Worm (Caenorhabditis elegans): ENCODE measurements around the gene C17H12.37.
A peak's percentile ranks its signal among the peaks of the same experiment; 100 is the strongest.

The C17H12.37 gene

ce11 chrIV:6804815-6805214 is at the start of gene C17H12.37:
Gene C17H12.37, plus strand, starts transcription at chrIV:6805115.
- TF ChIP-seq nhr-237 (tag; optimal IDR thresholded peaks at IDR 0.05) (no peak), aly-2 (tag; optimal IDR thresholded peaks at IDR 0.05) (no peak), hmg-11 (tag; optimal IDR thresholded peaks at IDR 0.05) (no peak), ztf-4 (tag; optimal IDR thresholded peaks at IDR 0.05) (no peak), elt-2 (tag; optimal IDR thresholded peaks at IDR 0.05) (peak; percentile 5), ceh-9 (tag; optimal IDR thresholded peaks at IDR 0.05) (no peak), ceh-16 (tag; optimal IDR thresholded peaks at IDR 0.05) (no peak), fos-1 (tag; optimal IDR thresholded peaks at IDR 0.05) (no peak)

ce11 chrIV:6756374-6756773 is 48.5 kb upstream of the C17H12.37 start:
- TF ChIP-seq nhr-43 (tag; optimal IDR thresholded peaks at IDR 0.05; ENCODE audit: poor library complexity, severe bottlenecking): peak; percentile 67
- TF ChIP-seq pha-4 (tag; optimal IDR thresholded peaks at IDR 0.05): peak; percentile 89
- TF ChIP-seq skn-1 (tag; optimal IDR thresholded peaks at IDR 0.05): peak; percentile 63
- peak; percentile 57 for TF ChIP-seq nhr-25 (tag; optimal IDR thresholded peaks at IDR 0.05)
- TF ChIP-seq nhr-28 (tag; optimal IDR thresholded peaks at IDR 0.05): no peak
- peak; percentile 10 for TF ChIP-seq nhr-77 (tag; optimal IDR thresholded peaks at IDR 0.05)
- no peak for TF ChIP-seq nhr-11 (tag; optimal IDR thresholded peaks at IDR 0.05)
- TF ChIP-seq nhr-237 (tag; optimal IDR thresholded peaks at IDR 0.05): no peak
- TF ChIP-seq tbx-2 (tag; optimal IDR thresholded peaks at IDR 0.05): peak; percentile 72
- no peak for TF ChIP-seq elt-3 (tag; optimal IDR thresholded peaks at IDR 0.05)
- TF ChIP-seq jun-1 (tag; optimal IDR thresholded peaks at IDR 0.05): peak; percentile 89
- peak; percentile 47 for TF ChIP-seq zag-1 (tag; optimal IDR thresholded peaks at IDR 0.05)
- TF ChIP-seq ZK546.5 (tag; optimal IDR thresholded peaks at IDR 0.05): no peak
- TF ChIP-seq fkh-10 (GFP tag; optimal IDR thresholded peaks at IDR 0.05): peak; percentile 76
- no peak for TF ChIP-seq nhr-12 (tag; optimal IDR thresholded peaks at IDR 0.05)
- TF ChIP-seq pqm-1 (tag; optimal IDR thresholded peaks at IDR 0.05): peak; percentile 54
- TF ChIP-seq ceh-82 (tag; optimal IDR thresholded peaks at IDR 0.05): no peak
- TF ChIP-seq ztf-11 (tag; optimal IDR thresholded peaks at IDR 0.05): no peak
- peak; percentile 95 for TF ChIP-seq hmg-11 (tag; optimal IDR thresholded peaks at IDR 0.05)
- TF ChIP-seq unc-62 (GFP tag; optimal IDR thresholded peaks at IDR 0.05): peak; percentile 58
- TF ChIP-seq lin-15B (tag; optimal IDR thresholded peaks at IDR 0.05): peak; percentile 78
- peak; percentile 63 for TF ChIP-seq ceh-16 (tag; optimal IDR thresholded peaks at IDR 0.05)
- TF ChIP-seq fkh-2 (tag; optimal IDR thresholded peaks at IDR 0.05): no peak
- peak; percentile 3 for TF ChIP-seq nhr-67 (tag; optimal IDR thresholded peaks at IDR 0.05)
- no peak for TF ChIP-seq mml-1 (tag; optimal IDR thresholded peaks at IDR 0.05)
- peak; percentile 14 for TF ChIP-seq elt-1 (tag; optimal IDR thresholded peaks at IDR 0.05)
- TF ChIP-seq nhr-76 (tag; optimal IDR thresholded peaks at IDR 0.05): no peak
- TF ChIP-seq egl-5 (tag; optimal IDR thresholded peaks at IDR 0.05): peak; percentile 71
- TF ChIP-seq daf-12 (tag; optimal IDR thresholded peaks at IDR 0.05): no peak
- TF ChIP-seq lin-39 (tag; optimal IDR thresholded peaks at IDR 0.05): peak; percentile 74
- TF ChIP-seq eor-1 (tag; optimal IDR thresholded peaks at IDR 0.05): no peak
- TF ChIP-seq R02D3.7 (tag; optimal IDR thresholded peaks at IDR 0.05): peak; percentile 48
- TF ChIP-seq fos-1 (tag; optimal IDR thresholded peaks at IDR 0.05): no peak
- peak; percentile 90 for TF ChIP-seq nhr-23 (tag; optimal IDR thresholded peaks at IDR 0.05)
- peak; percentile 92 for TF ChIP-seq nfya-1 (tag; optimal IDR thresholded peaks at IDR 0.05; ENCODE audit: insufficient read depth)
- peak; percentile 68 for TF ChIP-seq ama-1 (optimal IDR thresholded peaks at IDR 0.05)
- no peak for TF ChIP-seq sea-2 (GFP tag; optimal IDR thresholded peaks at IDR 0.05)
- peak; percentile 81 for TF ChIP-seq snpc-4 (tag; optimal IDR thresholded peaks at IDR 0.05)
- no peak for TF ChIP-seq ztf-4 (tag; optimal IDR thresholded peaks at IDR 0.05)
- peak; percentile 68 for TF ChIP-seq lsy-12 (tag; optimal IDR thresholded peaks at IDR 0.05)
- TF ChIP-seq elt-2 (tag; optimal IDR thresholded peaks at IDR 0.05): peak; percentile 72
- no peak for TF ChIP-seq ceh-9 (tag; optimal IDR thresholded peaks at IDR 0.05)
- TF ChIP-seq ceh-28 (tag; optimal IDR thresholded peaks at IDR 0.05): peak; percentile 58
- TF ChIP-seq egl-27 (tag; optimal IDR thresholded peaks at IDR 0.05): peak; percentile 73
- TF ChIP-seq unc-39 (tag; optimal IDR thresholded peaks at IDR 0.05): peak; percentile 12
- TF ChIP-seq mdl-1 (tag; optimal IDR thresholded peaks at IDR 0.05): no peak
- no peak for TF ChIP-seq aly-2 (tag; optimal IDR thresholded peaks at IDR 0.05)

All from whole organism, L3 larva.